Worm (Caenorhabditis elegans) whole organism, mixed stage, embryonic: Measurements from ENCODE around the gene atl-1.

ENCODE experiments used
- M03D4.4 ChIP-seq: sonication (generic microtip); optimal IDR thresholded peaks from 2 replicates; lab custom pipeline; 2017; ENCODE audit warnings: mild to moderate bottlenecking, missing genetic modification characterization, missing compliant biosample characterization
- blmp-1 ChIP-seq: fragments of 150-350 bp; optimal IDR thresholded peaks from 2 replicates; lab custom pipeline; 2014; ENCODE audit warnings: missing biosample characterization, missing genetic modification characterization
- ceh-39 ChIP-seq: fragments of 150-350 bp; optimal IDR thresholded peaks from 2 replicates; lab custom pipeline; 2014; ENCODE audit warnings: missing biosample characterization, missing genetic modification characterization
- ceh-43 ChIP-seq: fragments of 200-800 bp; sonication (Bioruptor generic); optimal IDR thresholded peaks from 2 replicates; lab custom pipeline; 2018; ENCODE audit warnings: mild to moderate bottlenecking, missing genetic modification characterization, moderate library complexity, missing compliant biosample characterization
- ceh-83 ChIP-seq: fragments of 200-800 bp; sonication (Bioruptor generic); optimal IDR thresholded peaks from 2 replicates; lab custom pipeline; 2018; ENCODE audit warnings: mild to moderate bottlenecking, missing genetic modification characterization, missing compliant biosample characterization
- ces-1 ChIP-seq: fragments of 150-350 bp; optimal IDR thresholded peaks from 2 replicates; lab custom pipeline; 2014; ENCODE audit warnings: missing biosample characterization, missing genetic modification reagents, missing genetic modification characterization
- cnd-1 ChIP-seq: fragments of 200-800 bp; sonication (Bioruptor generic); optimal IDR thresholded peaks from 2 replicates; lab custom pipeline; 2018; ENCODE audit warnings: mild to moderate bottlenecking, missing genetic modification characterization, missing compliant biosample characterization
- drap-1 ChIP-seq: fragments of 200-800 bp; sonication (Bioruptor generic); optimal IDR thresholded peaks from 3 replicates; lab custom pipeline; 2018; ENCODE audit warnings: mild to moderate bottlenecking, missing genetic modification characterization, missing compliant biosample characterization
- elt-3 ChIP-seq: fragments of 150-350 bp; optimal IDR thresholded peaks from 2 replicates; lab custom pipeline; 2014; ENCODE audit warnings: missing biosample characterization, missing genetic modification characterization
- flh-1 ChIP-seq: fragments of 200-800 bp; sonication (Bioruptor generic); optimal IDR thresholded peaks from 2 replicates; lab custom pipeline; 2018; ENCODE audit warnings: mild to moderate bottlenecking, missing genetic modification characterization, moderate library complexity, missing compliant biosample characterization
- ham-2 ChIP-seq: fragments of 200-800 bp; sonication (Bioruptor generic); optimal IDR thresholded peaks from 2 replicates; lab custom pipeline; 2018; ENCODE audit warnings: mild to moderate bottlenecking, missing genetic modification characterization, missing compliant biosample characterization
- hlh-1 ChIP-seq: fragments of 150-350 bp; optimal IDR thresholded peaks from 2 replicates; lab custom pipeline; 2014; ENCODE audit warnings: missing biosample characterization, missing genetic modification reagents, missing genetic modification characterization
- lin-32 ChIP-seq: fragments of 200-800 bp; sonication (Bioruptor generic); optimal IDR thresholded peaks from 2 replicates; lab custom pipeline; 2018; ENCODE audit warnings: mild to moderate bottlenecking, missing genetic modification characterization, missing compliant biosample characterization
- lsy-2 ChIP-seq: fragments of 150-350 bp; optimal IDR thresholded peaks from 2 replicates; lab custom pipeline; 2014; ENCODE audit warnings: missing biosample characterization, missing genetic modification characterization
- mab-5 ChIP-seq: fragments of 150-350 bp; optimal IDR thresholded peaks from 2 replicates; lab custom pipeline; 2014; ENCODE audit warnings: missing biosample characterization, missing genetic modification characterization
- mep-1 ChIP-seq: fragments of 150-350 bp; optimal IDR thresholded peaks from 2 replicates; lab custom pipeline; 2017; ENCODE audit warnings: missing biosample characterization, missing genetic modification reagents, missing genetic modification characterization, inconsistent platforms
- mls-2 ChIP-seq: sonication (generic microtip); optimal IDR thresholded peaks from 2 replicates; lab custom pipeline; 2016; ENCODE audit warnings: mild to moderate bottlenecking, missing genetic modification characterization, moderate library complexity, missing compliant biosample characterization
- nhr-12 ChIP-seq: fragments of 150-350 bp; optimal IDR thresholded peaks from 2 replicates; lab custom pipeline; 2014; ENCODE audit warnings: missing biosample characterization, missing genetic modification characterization
- nhr-237 ChIP-seq: fragments of 150-350 bp; optimal IDR thresholded peaks from 2 replicates; lab custom pipeline; 2014; ENCODE audit warnings: missing biosample characterization, missing genetic modification characterization
- nhr-76 ChIP-seq: sonication (generic microtip); optimal IDR thresholded peaks from 2 replicates; lab custom pipeline; 2017; ENCODE audit warnings: missing biosample characterization, missing genetic modification characterization
- pha-4 ChIP-seq: fragments of 150-350 bp; optimal IDR thresholded peaks from 2 replicates; lab custom pipeline; 2018; ENCODE audit warnings: missing biosample characterization, missing genetic modification reagents, missing genetic modification characterization
- sem-2 ChIP-seq: fragments of 200-800 bp; sonication (Bioruptor generic); optimal IDR thresholded peaks from 2 replicates; lab custom pipeline; 2018; ENCODE audit warnings: mild to moderate bottlenecking, missing genetic modification characterization, missing compliant biosample characterization
- sptf-1 ChIP-seq: sonication (generic microtip); optimal IDR thresholded peaks from 2 replicates; lab custom pipeline; 2017; ENCODE audit warnings: mild to moderate bottlenecking, missing genetic modification characterization, moderate library complexity, missing compliant biosample characterization
- tbx-8 ChIP-seq: fragments of 200-800 bp; sonication (Bioruptor generic); optimal IDR thresholded peaks from 2 replicates; lab custom pipeline; 2018; ENCODE audit warnings: mild to moderate bottlenecking, missing genetic modification characterization, moderate library complexity, missing compliant biosample characterization
- unc-120 ChIP-seq: sonication (generic microtip); optimal IDR thresholded peaks from 2 replicates; lab custom pipeline; 2017; ENCODE audit warnings: missing genetic modification characterization, missing compliant biosample characterization; ENCODE audit not compliant: poor library complexity, severe bottlenecking
- unc-39 ChIP-seq: fragments of 150-350 bp; optimal IDR thresholded peaks from 2 replicates; lab custom pipeline; 2014; ENCODE audit warnings: missing biosample characterization, missing genetic modification characterization
- unc-62 ChIP-seq: fragments of 150-350 bp; optimal IDR thresholded peaks from 2 replicates; lab custom pipeline; 2014; ENCODE audit warnings: missing biosample characterization, missing genetic modification reagents, missing genetic modification characterization
- zip-8 ChIP-seq: fragments of 150-350 bp; optimal IDR thresholded peaks from 2 replicates; lab custom pipeline; 2014; ENCODE audit warnings: missing biosample characterization, missing genetic modification characterization
- ztf-11 ChIP-seq: fragments of 150-350 bp; optimal IDR thresholded peaks from 2 replicates; lab custom pipeline; 2014; ENCODE audit warnings: missing biosample characterization, missing genetic modification characterization

The atl-1 gene

DNA sequence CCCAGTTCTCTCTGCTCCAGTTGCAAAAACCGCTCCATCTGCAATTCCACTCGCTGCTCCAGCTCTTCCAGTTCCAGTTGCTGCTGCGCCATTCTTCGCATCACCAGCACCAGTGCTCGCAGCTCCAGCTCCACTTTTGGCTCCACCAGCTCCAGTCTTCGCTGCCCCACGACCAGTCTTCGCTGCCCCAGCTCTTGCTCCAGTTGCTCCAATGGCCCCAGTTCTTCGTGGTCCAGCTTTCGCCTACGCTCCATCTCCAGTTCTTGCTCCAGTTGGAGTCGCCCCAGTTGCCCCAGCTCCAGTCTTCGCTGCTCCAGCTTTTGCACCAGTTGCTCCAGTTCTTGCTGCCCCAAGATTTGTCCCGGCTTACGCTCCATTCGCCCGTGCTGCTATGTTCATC lies 25.0 kb downstream of the atl-1 start:
- TF ChIP-seq pha-4 (tag; lab: Kevin White, UChicago) (no peak), ceh-83 (peak; percentile 0)
- TF ChIP-seq, all 35 proteins: peak for 1

DNA sequence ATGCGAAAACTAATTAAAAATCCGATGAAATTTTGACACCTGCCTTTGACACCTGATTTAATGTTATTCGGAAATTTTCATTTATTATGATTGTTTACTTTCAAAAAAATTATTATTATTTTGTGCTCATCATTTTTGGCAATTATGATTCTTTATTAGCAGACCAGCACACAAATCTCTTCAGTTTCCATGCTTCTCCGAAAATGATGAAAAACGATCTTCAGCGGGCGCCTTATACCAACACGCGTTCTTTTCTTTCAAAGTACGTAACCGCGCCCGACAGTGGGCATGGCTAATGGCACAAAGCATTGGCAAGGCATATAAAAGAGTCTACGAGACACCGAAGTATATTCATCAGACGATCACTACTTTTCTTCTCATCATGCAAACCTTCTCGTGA lies 25.5 kb downstream of the atl-1 start, which contains the start of gene idpc-6:
TSS of gene idpc-6 (plus strand) at position 301 of the 400 bp plus-strand sequence.
- TF ChIP-seq ham-2 (GFP tag; lab: Kevin White, UChicago) = no peak

DNA sequence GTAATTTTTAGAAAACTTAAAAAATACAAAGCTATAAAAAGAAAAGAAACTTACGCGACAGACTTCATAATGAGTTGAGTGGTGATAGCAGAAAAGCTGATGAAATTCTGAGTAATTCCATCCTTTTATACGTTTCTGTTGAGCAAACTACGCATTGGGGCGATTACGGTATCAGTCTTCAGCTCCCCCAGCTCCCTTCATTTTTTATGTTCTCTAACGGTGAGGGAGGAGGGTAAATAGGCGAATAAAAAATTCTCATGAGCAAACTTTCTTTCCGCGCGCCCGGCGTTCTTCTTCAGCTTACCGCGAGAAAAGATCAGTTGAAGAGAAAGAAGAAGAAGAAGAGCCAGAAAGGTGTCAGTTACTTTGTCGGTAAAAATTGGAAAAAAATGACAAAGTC lies 26.5 kb downstream of the atl-1 start, which contains the start of gene idpc-7:
TSS of gene idpc-7 (minus strand) at position 101 of the 400 bp plus-strand sequence.
- no peak for TF ChIP-seq mep-1
- TF ChIP-seq mls-2 (tag; lab: Kevin White, UChicago) = no peak
- no peak for TF ChIP-seq ztf-11 (tag; lab: Kevin White, UChicago)
- TF ChIP-seq flh-1 (GFP tag; lab: Kevin White, UChicago) = no peak
- no peak for TF ChIP-seq nhr-237 (tag; lab: Kevin White, UChicago)
- TF ChIP-seq lsy-2 = no peak
- TF ChIP-seq hlh-1 = no peak
- TF ChIP-seq M03D4.4 = no peak
- no peak for TF ChIP-seq ceh-39 (tag; lab: Kevin White, UChicago)
- TF ChIP-seq ceh-43 (GFP tag; lab: Kevin White, UChicago) = no peak
- TF ChIP-seq unc-62 (GFP tag; lab: Kevin White, UChicago) = no peak
- no peak for TF ChIP-seq ceh-83
- TF ChIP-seq drap-1 = no peak
- TF ChIP-seq, all 35 proteins: peak for 0

DNA sequence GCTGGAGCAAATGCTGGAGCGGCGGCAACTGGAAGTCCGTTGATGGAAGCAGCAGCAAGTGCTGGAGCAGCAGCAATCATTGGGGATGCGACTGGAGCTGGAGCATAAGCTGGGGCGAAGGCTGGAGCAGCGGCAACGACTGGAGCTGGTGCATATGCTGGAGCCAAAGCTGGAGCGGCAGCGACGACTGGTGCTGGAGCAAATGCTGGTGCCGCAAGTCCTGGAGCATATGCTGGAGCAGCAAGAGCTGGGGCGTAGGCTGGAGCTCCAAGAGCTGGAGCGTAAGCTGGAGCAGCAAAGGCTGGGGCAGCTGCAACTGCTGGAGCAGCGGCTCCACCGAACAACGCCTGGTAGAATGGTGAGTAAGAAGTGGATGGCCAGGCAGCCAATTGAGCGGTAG lies 27.0 kb downstream of the atl-1 start:
- TF ChIP-seq mls-2 (tag; lab: Kevin White, UChicago) (no peak), cnd-1 (no peak), flh-1 (GFP tag; lab: Kevin White, UChicago) (no peak), sem-2 (GFP tag; lab: Kevin White, UChicago) (no peak), sptf-1 (tag; lab: Kevin White, UChicago) (no peak)

DNA sequence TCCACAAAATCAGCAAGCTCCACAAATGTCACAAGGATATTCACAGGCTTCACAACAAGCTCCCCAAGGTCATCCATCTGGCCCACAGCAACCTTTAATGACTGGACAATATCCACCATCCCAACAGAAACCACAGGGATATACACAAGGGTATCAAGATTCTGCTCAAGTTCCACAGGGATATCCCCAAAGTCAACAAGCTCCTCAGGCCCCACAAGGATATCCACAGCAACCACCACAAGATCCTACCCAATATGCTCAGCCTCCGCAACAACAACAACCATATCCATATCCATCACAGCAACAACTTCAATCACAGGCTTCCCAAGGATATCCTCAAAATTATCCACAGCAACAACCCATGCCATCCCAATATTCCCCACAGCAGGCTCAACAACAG lies 28.7 kb downstream of the atl-1 start:
- no peak for TF ChIP-seq nhr-12 (tag; lab: Kevin White, UChicago)
- TF ChIP-seq M03D4.4 = no peak
- TF ChIP-seq sptf-1 (tag; lab: Kevin White, UChicago) = no peak
- no peak for TF ChIP-seq unc-120 (tag; lab: Kevin White, UChicago)
- no peak for TF ChIP-seq zip-8

DNA sequence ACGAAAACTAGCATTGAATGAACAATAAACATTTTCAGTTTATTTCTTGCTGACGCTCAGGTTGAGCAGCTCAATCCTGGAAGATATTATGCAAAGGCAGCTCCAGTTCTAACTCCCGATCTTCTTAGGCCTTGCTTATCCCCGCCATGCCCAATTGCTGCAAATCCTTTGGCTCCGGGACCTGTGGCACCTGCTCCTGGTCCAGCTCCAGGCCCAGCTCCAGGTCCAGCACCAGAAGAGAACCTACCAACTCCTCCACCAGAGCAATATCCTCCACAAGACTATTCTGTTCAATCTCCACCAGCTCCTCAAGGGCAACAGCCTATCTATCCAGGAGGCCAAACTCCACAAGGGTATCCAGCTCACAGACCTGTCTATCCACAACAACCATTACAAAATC lies 29.3 kb downstream of the atl-1 start:
- TF ChIP-seq ceh-43 (GFP tag; lab: Kevin White, UChicago) = no peak
- TF ChIP-seq hlh-1 = no peak
- TF ChIP-seq nhr-12 (tag; lab: Kevin White, UChicago) = no peak
- no peak for TF ChIP-seq lin-32
- no peak for TF ChIP-seq M03D4.4
- no peak for TF ChIP-seq unc-62 (GFP tag; lab: Kevin White, UChicago)
- TF ChIP-seq zip-8 = no peak
- TF ChIP-seq sptf-1 (tag; lab: Kevin White, UChicago) = no peak
- no peak for TF ChIP-seq unc-39
- no peak for TF ChIP-seq ztf-11 (tag; lab: Kevin White, UChicago)
- TF ChIP-seq elt-3 = no peak

DNA sequence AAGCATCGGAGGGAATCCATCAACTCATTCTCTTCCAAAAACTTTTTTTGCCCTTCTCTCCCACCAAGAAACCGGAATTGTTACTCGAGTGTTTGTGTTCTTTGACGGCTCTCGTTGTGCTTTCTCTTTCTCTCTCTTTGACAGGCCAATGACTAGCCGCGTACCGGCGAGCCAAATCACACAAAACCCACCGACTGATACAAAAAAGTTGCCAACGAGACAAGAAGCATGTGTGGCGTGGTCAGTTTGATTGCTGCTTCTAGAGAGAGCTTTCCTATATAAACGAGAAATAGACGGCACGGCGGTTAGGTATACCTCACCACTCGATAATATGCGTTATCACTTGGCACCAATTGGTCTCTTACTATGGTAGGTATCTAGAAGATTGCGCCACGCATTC lies 29.7 kb downstream of the atl-1 start, which contains the start of gene pqn-63:
TSS of gene pqn-63 (plus strand) at position 307 of the 400 bp plus-strand sequence.
- no peak for TF ChIP-seq ces-1 (GFP tag; lab: Kevin White, UChicago)
- no peak for TF ChIP-seq ham-2 (GFP tag; lab: Kevin White, UChicago)
- TF ChIP-seq sptf-1 (tag; lab: Kevin White, UChicago) = no peak
- TF ChIP-seq mab-5 = no peak
- no peak for TF ChIP-seq mls-2 (tag; lab: Kevin White, UChicago)
- TF ChIP-seq unc-39 = no peak

DNA sequence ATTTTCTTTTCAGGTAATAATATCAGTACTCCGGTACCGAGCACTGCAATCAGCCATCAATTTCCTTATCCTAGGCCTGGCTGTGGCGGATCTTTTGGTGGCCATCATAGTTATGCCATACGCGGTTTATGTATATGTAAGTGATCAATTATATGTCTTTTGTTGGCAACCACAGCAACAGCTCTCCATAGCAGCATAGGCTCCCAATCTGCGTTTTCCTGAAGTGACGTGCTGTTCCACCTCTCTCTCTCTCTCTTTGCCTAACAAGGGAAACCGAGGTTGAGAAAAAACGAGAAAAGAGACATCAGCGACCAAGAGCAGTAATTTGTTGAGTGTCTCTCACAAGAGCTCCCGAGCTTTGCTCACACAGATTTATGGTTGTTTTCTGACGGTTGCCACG lies 36.2 kb downstream of the atl-1 start:
- TF ChIP-seq mep-1 (no peak), flh-1 (GFP tag; lab: Kevin White, UChicago) (no peak), nhr-12 (tag; lab: Kevin White, UChicago) (no peak), ham-2 (GFP tag; lab: Kevin White, UChicago) (no peak), lsy-2 (no peak), elt-3 (no peak), sem-2 (GFP tag; lab: Kevin White, UChicago) (no peak), ces-1 (GFP tag; lab: Kevin White, UChicago) (no peak), mab-5 (no peak), nhr-76 (tag; lab: Kevin White, UChicago) (no peak), cnd-1 (no peak), unc-62 (GFP tag; lab: Kevin White, UChicago) (no peak), blmp-1 (tag; lab: Kevin White, UChicago) (no peak), M03D4.4 (no peak), tbx-8 (GFP tag; lab: Kevin White, UChicago) (no peak)
